Worm (Caenorhabditis elegans) whole organism, L4/young adult: ENCODE results near the gene ins-35.

ENCODE experiments used
- W03F9.2 ChIP-seq: fragments of 150-350 bp; optimal IDR thresholded peaks from 2 replicates; lab custom pipeline; 2014; ENCODE audit warnings: missing biosample characterization, missing genetic modification characterization
- him-1 ChIP-seq: sonication (generic microtip); optimal IDR thresholded peaks from 2 replicates; lab custom pipeline; 2016; ENCODE audit warnings: missing genotype, missing genetic modification reagents, missing genetic modification characterization, missing compliant biosample characterization

- TF ChIP-seq W03F9.2 (no peak), him-1 (tag; lab: Kevin White, UChicago) (no peak)
These were observed 18.4 kb downstream of the ins-35 start, which contains the start of gene cnc-7 for ce11 chrV:20393773-20394172.
